Fruit fly (Drosophila melanogaster) whole organism, embryonic: ENCODE measurements around the gene CG33124.

Source experiments
- B-H2 ChIP-seq: fragments of 200-800 bp; sonication (Bioruptor generic); optimal IDR thresholded peaks from 2 replicates; lab custom pipeline; 2018; ENCODE audit warnings: missing biosample characterization, mild to moderate bottlenecking, missing genetic modification characterization
- Bteb2 ChIP-seq: fragments of 200-800 bp; sonication (Bioruptor generic); optimal IDR thresholded peaks from 2 replicates; lab custom pipeline; 2016; ENCODE audit warnings: missing biosample characterization, missing genetic modification characterization
- CG10267 ChIP-seq: fragments of 200-800 bp; sonication (Bioruptor generic); optimal IDR thresholded peaks from 2 replicates; lab custom pipeline; 2018; ENCODE audit warnings: missing biosample characterization, mild to moderate bottlenecking, missing genetic modification characterization, moderate library complexity
- CG10565 ChIP-seq: fragments of 200-800 bp; sonication (Bioruptor generic); optimal IDR thresholded peaks from 3 replicates; lab custom pipeline; 2016; ENCODE audit warnings: missing biosample characterization, mild to moderate bottlenecking, missing genetic modification characterization
- CG10654 ChIP-seq: fragments of 200-800 bp; sonication (Bioruptor generic); optimal IDR thresholded peaks from 2 replicates; lab custom pipeline; 2016; ENCODE audit warnings: missing biosample characterization, missing genetic modification characterization
- CG15073 ChIP-seq: fragments of 200-800 bp; sonication (Bioruptor generic); optimal IDR thresholded peaks from 2 replicates; lab custom pipeline; 2016; ENCODE audit warnings: missing biosample characterization, missing genetic modification characterization
- CG15269 ChIP-seq: fragments of 200-800 bp; sonication (Bioruptor generic); optimal IDR thresholded peaks from 2 replicates; lab custom pipeline; 2018; ENCODE audit warnings: missing biosample characterization, mild to moderate bottlenecking, missing genetic modification characterization, moderate library complexity
- CG1529 ChIP-seq: fragments of 200-800 bp; sonication (Bioruptor generic); optimal IDR thresholded peaks from 3 replicates; lab custom pipeline; 2018; ENCODE audit warnings: missing biosample characterization, missing genetic modification characterization
- CG16815 ChIP-seq: fragments of 200-800 bp; sonication (Bioruptor generic); optimal IDR thresholded peaks from 3 replicates; lab custom pipeline; 2017; ENCODE audit warnings: missing biosample characterization, mild to moderate bottlenecking, missing genetic modification characterization
- CG17385 ChIP-seq: fragments of 200-800 bp; sonication (Bioruptor generic); optimal IDR thresholded peaks from 3 replicates; lab custom pipeline; 2018; ENCODE audit warnings: missing biosample characterization, mild to moderate bottlenecking, missing genetic modification characterization
- CG1792 ChIP-seq: fragments of 200-800 bp; sonication (Bioruptor generic); optimal IDR thresholded peaks from 2 replicates; lab custom pipeline; 2016; ENCODE audit warnings: missing biosample characterization, missing genetic modification characterization
- CG2116 ChIP-seq: fragments of 200-800 bp; sonication (Bioruptor generic); optimal IDR thresholded peaks from 3 replicates; lab custom pipeline; 2018; ENCODE audit warnings: missing biosample characterization, mild to moderate bottlenecking, missing genetic modification characterization
- CG2202 ChIP-seq: fragments of 200-800 bp; sonication (Bioruptor generic); optimal IDR thresholded peaks from 2 replicates; lab custom pipeline; 2018; ENCODE audit warnings: missing biosample characterization, mild to moderate bottlenecking, missing genetic modification characterization
- CG30020 ChIP-seq: fragments of 200-800 bp; optimal IDR thresholded peaks from 2 replicates; lab custom pipeline; 2019; ENCODE audit warnings: missing biosample characterization, mild to moderate bottlenecking, missing genetic modification characterization, moderate library complexity
- CG31365 ChIP-seq: fragments of 200-800 bp; sonication (Bioruptor generic); optimal IDR thresholded peaks from 2 replicates; lab custom pipeline; 2018; ENCODE audit warnings: missing biosample characterization, mild to moderate bottlenecking, missing genetic modification characterization
- CG34376 ChIP-seq: fragments of 200-800 bp; sonication (Bioruptor generic); optimal IDR thresholded peaks from 2 replicates; lab custom pipeline; 2018; ENCODE audit warnings: missing biosample characterization, mild to moderate bottlenecking, missing genetic modification characterization
- CG4328 ChIP-seq: fragments of 200-800 bp; sonication (Bioruptor generic); optimal IDR thresholded peaks from 3 replicates; lab custom pipeline; 2017; ENCODE audit warnings: missing biosample characterization, missing genetic modification reagents, missing genetic modification characterization
- CG43689 ChIP-seq: fragments of 200-800 bp; sonication (Bioruptor generic); IDR thresholded peaks from 2 replicates; pipeline ENCODE4 v1.3.6; 2022; ENCODE audit warnings: missing biosample characterization, missing genetic modification characterization
- CG6272 ChIP-seq: fragments of 200-800 bp; sonication (Bioruptor generic); IDR thresholded peaks from 2 replicates; pipeline ENCODE4 v1.3.6; 2022; ENCODE audit warnings: missing biosample characterization, missing genetic modification characterization
- Deaf1 ChIP-seq: fragments of 200-800 bp; optimal IDR thresholded peaks from 3 replicates; lab custom pipeline; 2019; ENCODE audit warnings: missing biosample characterization, mild to moderate bottlenecking, missing genetic modification characterization, moderate library complexity
- Drgx ChIP-seq: fragments of 200-800 bp; sonication (Bioruptor generic); IDR thresholded peaks from 2 replicates; pipeline ENCODE4 v1.3.6; 2022; ENCODE audit warnings: missing biosample characterization, missing genetic modification characterization
- GATAe ChIP-seq: fragments of 200-800 bp; sonication (Bioruptor generic); conservative IDR thresholded peaks from 2 replicates; pipeline ENCODE4 v1.3.6; 2022; ENCODE audit warnings: missing biosample characterization, missing genetic modification characterization
- Hmr ChIP-seq: fragments of 200-800 bp; sonication (Bioruptor generic); optimal IDR thresholded peaks from 3 replicates; lab custom pipeline; 2017; ENCODE audit warnings: mild to moderate bottlenecking, missing biosample characterization, missing genetic modification reagents, missing genetic modification characterization
- Mad ChIP-seq: fragments of 200-800 bp; sonication (Bioruptor generic); optimal IDR thresholded peaks from 2 replicates; lab custom pipeline; 2016; ENCODE audit warnings: missing biosample characterization, missing genetic modification characterization
- Med ChIP-seq: fragments of 200-800 bp; sonication (Bioruptor generic); peaks from one replicate; lab custom pipeline; 2016; ENCODE audit warnings: missing biosample characterization, missing genetic modification characterization, mild to moderate bottlenecking, inconsistent platforms, moderate library complexity
- Mrtf ChIP-seq: fragments of 200-800 bp; sonication (Bioruptor generic); IDR thresholded peaks from 3 replicates; pipeline ENCODE4 v1.3.6; 2022; ENCODE audit warnings: missing biosample characterization, missing genetic modification characterization
- Myb ChIP-seq: fragments of 200-800 bp; sonication (Bioruptor generic); optimal IDR thresholded peaks from 2 replicates; lab custom pipeline; 2016; ENCODE audit warnings: missing biosample characterization, missing genetic modification characterization
- NK7.1 ChIP-seq: fragments of 200-800 bp; sonication (Bioruptor generic); optimal IDR thresholded peaks from 3 replicates; lab custom pipeline; 2016; ENCODE audit warnings: missing biosample characterization, missing genetic modification characterization
- Optix ChIP-seq: fragments of 200-800 bp; sonication (Bioruptor generic); IDR thresholded peaks from 3 replicates; pipeline ENCODE4 v1.3.6; 2022; ENCODE audit warnings: missing biosample characterization, missing genetic modification characterization
- Side ChIP-seq: fragments of 200-800 bp; sonication (Bioruptor generic); optimal IDR thresholded peaks from 2 replicates; lab custom pipeline; 2016; ENCODE audit warnings: missing biosample characterization, missing genetic modification characterization
- Ssrp ChIP-seq: fragments of 200-800 bp; sonication (Bioruptor generic); optimal IDR thresholded peaks from 2 replicates; lab custom pipeline; 2018; ENCODE audit warnings: missing biosample characterization, mild to moderate bottlenecking, missing genetic modification characterization, moderate library complexity
- crp ChIP-seq, 2 experiments: fragments of 200-800 bp; sonication (Bioruptor generic); optimal IDR thresholded peaks; 2 replicates in 1 of 2; 3 replicates in 1 of 2; lab custom pipeline; 2017; ENCODE audit warnings: missing biosample characterization in 2 of 2, missing genetic modification characterization in 2 of 2, mild to moderate bottlenecking in 1 of 2, moderate library complexity in 1 of 2
- cwo ChIP-seq: fragments of 200-800 bp; sonication (Bioruptor generic); optimal IDR thresholded peaks from 3 replicates; lab custom pipeline; 2017; ENCODE audit warnings: missing biosample characterization, missing genetic modification characterization, mild to moderate bottlenecking, moderate library complexity, missing genetic modification reagents
- dmrt99B ChIP-seq: fragments of 200-800 bp; sonication (Bioruptor generic); optimal IDR thresholded peaks from 2 replicates; lab custom pipeline; 2018; ENCODE audit warnings: missing biosample characterization, mild to moderate bottlenecking, missing genetic modification characterization, moderate library complexity
- esg ChIP-seq: fragments of 200-800 bp; sonication (Bioruptor generic); conservative IDR thresholded peaks from 2 replicates; pipeline ENCODE4 v1.3.6; 2022; ENCODE audit warnings: missing biosample characterization, missing genetic modification characterization
- eve ChIP-seq, 2 experiments: fragments of >200 bp; optimal IDR thresholded peaks; 2 replicates each; lab custom pipeline; 2017; ENCODE audit warnings: missing biosample characterization in 2 of 2, missing genetic modification characterization in 2 of 2
- ewg ChIP-seq: fragments of 200-800 bp; sonication (Bioruptor generic); optimal IDR thresholded peaks from 3 replicates; lab custom pipeline; 2017; ENCODE audit warnings: mild to moderate bottlenecking, missing biosample characterization, missing genetic modification reagents, missing genetic modification characterization
- fu2 ChIP-seq: fragments of 200-800 bp; sonication (Bioruptor generic); optimal IDR thresholded peaks from 2 replicates; lab custom pipeline; 2016; ENCODE audit warnings: missing biosample characterization, missing genetic modification characterization
- grn ChIP-seq: fragments of 200-800 bp; sonication (Bioruptor generic); optimal IDR thresholded peaks from 3 replicates; lab custom pipeline; 2017; ENCODE audit warnings: missing biosample characterization, missing genetic modification characterization
- hbn ChIP-seq: fragments of 200-800 bp; sonication (Bioruptor generic); IDR thresholded peaks from 2 replicates; pipeline ENCODE4 v1.3.6; 2022; ENCODE audit warnings: missing biosample characterization, missing genetic modification characterization; ENCODE audit not compliant: partially characterized antibody
- hkb ChIP-seq, 2 experiments: fragments of 200-800 bp in 1 of 2; fragments of >200 bp in 1 of 2; sonication (Bioruptor generic) in 1 of 2; IDR thresholded peaks in 1 of 2; optimal IDR thresholded peaks in 1 of 2; 2 replicates each; pipeline versions ENCODE4 v1.3.6 to Lab custom; 2017 to 2022; ENCODE audit warnings: missing biosample characterization in 1 of 2, missing genetic modification characterization in 1 of 2
- jumu ChIP-seq: fragments of 200-800 bp; sonication (Bioruptor generic); optimal IDR thresholded peaks from 3 replicates; lab custom pipeline; 2016; ENCODE audit warnings: missing biosample characterization, missing genetic modification characterization
- nerfin-1 ChIP-seq: fragments of 200-800 bp; sonication (Bioruptor generic); optimal IDR thresholded peaks from 3 replicates; lab custom pipeline; 2019; ENCODE audit warnings: missing biosample characterization, mild to moderate bottlenecking, missing genetic modification characterization, moderate library complexity
- pum ChIP-seq: fragments of 200-800 bp; sonication (Bioruptor generic); optimal IDR thresholded peaks from 2 replicates; lab custom pipeline; 2016; ENCODE audit warnings: missing biosample characterization, missing genetic modification characterization
- pzg ChIP-seq: fragments of 200-800 bp; sonication (Bioruptor generic); optimal IDR thresholded peaks from 3 replicates; lab custom pipeline; 2018; ENCODE audit warnings: missing biosample characterization, mild to moderate bottlenecking, missing genetic modification characterization, moderate library complexity
- ranshi ChIP-seq: fragments of 200-800 bp; sonication (Bioruptor generic); IDR thresholded peaks from 2 replicates; pipeline ENCODE4 v1.3.6; 2022; ENCODE audit warnings: missing biosample characterization, missing genetic modification characterization
- repo ChIP-seq: fragments of 200-800 bp; sonication (Bioruptor generic); optimal IDR thresholded peaks from 2 replicates; lab custom pipeline; 2016; ENCODE audit warnings: missing biosample characterization, missing genetic modification characterization
- sens ChIP-seq: fragments of 200-800 bp; sonication (Bioruptor generic); peaks from one replicate; lab custom pipeline; 2016; ENCODE audit warnings: missing biosample characterization, missing genetic modification characterization
- sima ChIP-seq: fragments of 200-800 bp; sonication (Bioruptor generic); optimal IDR thresholded peaks from 2 replicates; lab custom pipeline; 2016; ENCODE audit warnings: missing biosample characterization, missing genetic modification characterization
- tx ChIP-seq: fragments of 200-800 bp; sonication (Bioruptor generic); optimal IDR thresholded peaks from 2 replicates; lab custom pipeline; 2016; ENCODE audit warnings: missing biosample characterization, missing genetic modification characterization

CG33124 gene

DNA sequence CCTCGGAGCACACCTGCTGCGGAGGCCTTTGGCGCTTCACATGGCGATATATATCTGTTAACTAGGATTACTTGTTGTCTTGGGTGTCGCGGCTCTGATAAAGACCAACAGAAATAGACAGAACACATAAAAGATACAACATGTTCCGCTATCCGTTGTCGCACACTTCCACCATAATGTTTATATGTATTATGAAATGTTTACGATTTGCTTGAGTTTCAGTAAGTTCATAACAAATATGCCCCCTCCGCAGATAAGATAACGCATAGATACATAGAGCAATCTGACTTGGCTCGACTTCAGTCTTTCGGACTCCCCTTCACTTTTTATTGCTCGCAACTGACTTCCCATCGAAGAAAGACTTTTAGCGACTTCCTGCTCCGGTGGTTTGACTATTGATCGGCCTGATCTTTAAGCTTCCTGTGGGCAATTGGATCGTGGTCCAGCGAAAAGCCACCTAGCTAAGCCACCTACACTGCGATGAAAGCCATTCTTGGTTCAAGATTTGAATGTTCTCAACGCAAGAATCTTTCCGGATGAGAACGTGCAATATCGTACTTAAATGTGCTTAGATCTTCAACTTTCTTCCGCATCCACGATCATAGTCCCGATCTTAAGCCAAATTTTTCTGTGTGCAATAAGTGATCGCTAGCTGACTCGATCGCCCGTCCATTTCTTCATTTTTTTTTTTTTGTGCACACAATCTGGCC, 40.6 kb downstream of the CG33124 start (continued):
- TF ChIP-seq repo (GFP tag; lab: Kevin White, UChicago) = no peak
- TF ChIP-seq CG6272 = no peak
- TF ChIP-seq nerfin-1 (tag; lab: Kevin White, UChicago) = peak; percentile 10
- no peak for TF ChIP-seq Myb (GFP tag; lab: Kevin White, UChicago)
- peak; percentile 33 for TF ChIP-seq CG4328 (GFP tag; lab: Kevin White, UChicago)
- peak; percentile 82 for TF ChIP-seq GATAe (GFP tag; lab: Robert Waterston, UW)
- no peak for TF ChIP-seq hkb (optimal IDR thresholded peaks at IDR 0.05; lab: Kevin White, UChicago)
- peak; percentile 46 for TF ChIP-seq hkb (GFP tag; IDR thresholded peaks at IDR 0.05; lab: Robert Waterston, UW)
- TF ChIP-seq CG16815 = no peak
- TF ChIP-seq Ssrp (tag; lab: Kevin White, UChicago) = no peak
- no peak for TF ChIP-seq esg (GFP tag; lab: Robert Waterston, UW)
- TF ChIP-seq B-H2 = peak; percentile 34
- peak; percentile 75 for TF ChIP-seq sens (GFP tag; lab: Kevin White, UChicago)
- no peak for TF ChIP-seq NK7.1 (GFP tag; lab: Kevin White, UChicago)
- no peak for TF ChIP-seq Mad
- TF ChIP-seq CG2202 = no peak
- no peak for TF ChIP-seq Deaf1 (tag; lab: Kevin White, UChicago)
- no peak for TF ChIP-seq pum (GFP tag; lab: Kevin White, UChicago)
- no peak for TF ChIP-seq ewg (GFP tag; lab: Kevin White, UChicago)
- TF ChIP-seq crp (GFP tag; optimal IDR thresholded peaks at IDR 0.05; lab: Kevin White, UChicago) = no peak
- TF ChIP-seq Drgx (GFP tag; lab: Robert Waterston, UW) = peak; percentile 81
- TF ChIP-seq tx (GFP tag; lab: Kevin White, UChicago) = no peak
- TF ChIP-seq CG31365 = peak; percentile 57
- TF ChIP-seq Side = no peak
- TF ChIP-seq CG10654 (GFP tag; lab: Kevin White, UChicago) = no peak
- peak; percentile 34 for TF ChIP-seq Hmr (GFP tag; lab: Kevin White, UChicago)
- no peak for TF ChIP-seq ranshi
- no peak for TF ChIP-seq hbn (GFP tag; lab: Robert Waterston, UW)
- TF ChIP-seq jumu (GFP tag; lab: Kevin White, UChicago) = no peak
- peak; percentile 72 for TF ChIP-seq Med (GFP tag; lab: Kevin White, UChicago)
- no peak for TF ChIP-seq dmrt99B (tag; lab: Kevin White, UChicago)
- TF ChIP-seq pzg (GFP tag; lab: Kevin White, UChicago) = no peak
- TF ChIP-seq Bteb2 (GFP tag; lab: Kevin White, UChicago) = no peak
- no peak for TF ChIP-seq CG2116
- peak; percentile 31 for TF ChIP-seq CG17385 (GFP tag; lab: Kevin White, UChicago)
- TF ChIP-seq grn (GFP tag; lab: Kevin White, UChicago) = peak; percentile 65
- no peak for TF ChIP-seq Optix (GFP tag; lab: Robert Waterston, UW)
- no peak for TF ChIP-seq CG43689
- TF ChIP-seq cwo (GFP tag; lab: Kevin White, UChicago) = peak; percentile 19
- TF ChIP-seq CG1529 (GFP tag; lab: Kevin White, UChicago) = peak; percentile 17
- TF ChIP-seq Mrtf = no peak
- TF ChIP-seq CG34376 (GFP tag; lab: Kevin White, UChicago) = peak; percentile 40
- TF ChIP-seq CG15073 (GFP tag; lab: Kevin White, UChicago) = no peak
- TF ChIP-seq CG10267 (tag; lab: Kevin White, UChicago) = no peak
- TF ChIP-seq CG15269 = peak; percentile 46
- TF ChIP-seq fu2 (GFP tag; lab: Kevin White, UChicago) = no peak
- TF ChIP-seq CG10565 (GFP tag; lab: Kevin White, UChicago) = no peak
- no peak for TF ChIP-seq CG30020 (tag; lab: Kevin White, UChicago)
- no peak for TF ChIP-seq eve (GFP tag; optimal IDR thresholded peaks at IDR 0.05; lab: Kevin White, UChicago)
- TF ChIP-seq CG1792 = no peak
- no peak for TF ChIP-seq sima (GFP tag; lab: Kevin White, UChicago)
